Fruit fly (Drosophila melanogaster) whole organism, pupa: ENCODE results near the gene Tspo.

Experiments used
- CG10348 ChIP-seq: fragments of 200-800 bp; sonication (Bioruptor generic); IDR thresholded peaks from 2 replicates; pipeline ENCODE4 v1.3.6; 2022; ENCODE audit warnings: missing biosample characterization, missing genetic modification characterization
- CG12605 ChIP-seq: fragments of 200-800 bp; sonication (Bioruptor generic); IDR thresholded peaks from 2 replicates; pipeline ENCODE4 v1.3.6; 2022; ENCODE audit warnings: missing biosample characterization, missing genetic modification characterization
- CG13204 ChIP-seq: fragments of 200-800 bp; sonication (Bioruptor generic); optimal IDR thresholded peaks from 2 replicates; lab custom pipeline; 2018; ENCODE audit warnings: missing biosample characterization, mild to moderate bottlenecking, missing genetic modification characterization, moderate library complexity
- CG14655 ChIP-seq: fragments of 200-800 bp; sonication (Bioruptor generic); optimal IDR thresholded peaks from 3 replicates; lab custom pipeline; 2017; ENCODE audit warnings: mild to moderate bottlenecking, missing biosample characterization, missing genetic modification reagents, missing genetic modification characterization
- CG15710 ChIP-seq: fragments of 200-800 bp; sonication (Bioruptor generic); optimal IDR thresholded peaks from 2 replicates; lab custom pipeline; 2018; ENCODE audit warnings: missing biosample characterization, mild to moderate bottlenecking, missing genetic modification characterization, moderate library complexity
- CG17806 ChIP-seq: fragments of 200-800 bp; sonication (Bioruptor generic); optimal IDR thresholded peaks from 2 replicates; lab custom pipeline; 2018; ENCODE audit warnings: missing biosample characterization, mild to moderate bottlenecking, missing genetic modification characterization, moderate library complexity
- CG32121 ChIP-seq: fragments of 200-800 bp; sonication (Bioruptor generic); IDR thresholded peaks from 2 replicates; pipeline ENCODE4 v1.3.6; 2022; ENCODE audit warnings: missing biosample characterization, missing genetic modification characterization
- CG34367 ChIP-seq: fragments of 200-800 bp; sonication (Bioruptor generic); optimal IDR thresholded peaks from 2 replicates; lab custom pipeline; 2018; ENCODE audit warnings: missing biosample characterization, mild to moderate bottlenecking, missing genetic modification characterization
- CG4496 ChIP-seq: fragments of 200-800 bp; sonication (Bioruptor generic); IDR thresholded peaks from 3 replicates; pipeline ENCODE4 v1.3.6; 2022; ENCODE audit warnings: missing biosample characterization, missing genetic modification characterization
- CG8159 ChIP-seq: fragments of 200-800 bp; sonication (Bioruptor generic); optimal IDR thresholded peaks from 3 replicates; lab custom pipeline; 2018; ENCODE audit warnings: missing biosample characterization, mild to moderate bottlenecking, missing genetic modification characterization, moderate library complexity
- CG8301 ChIP-seq: fragments of 200-800 bp; sonication (Bioruptor generic); optimal IDR thresholded peaks from 2 replicates; lab custom pipeline; 2018; ENCODE audit warnings: missing biosample characterization, mild to moderate bottlenecking, missing genetic modification characterization
- CG9948 ChIP-seq: fragments of 200-800 bp; sonication (Bioruptor generic); optimal IDR thresholded peaks from 2 replicates; lab custom pipeline; 2018; ENCODE audit warnings: missing biosample characterization, mild to moderate bottlenecking, missing genetic modification characterization, moderate library complexity
- D1 ChIP-seq: fragments of 200-800 bp; sonication (Bioruptor generic); optimal IDR thresholded peaks from 2 replicates; lab custom pipeline; 2018; ENCODE audit warnings: missing biosample characterization, mild to moderate bottlenecking, missing genetic modification characterization, moderate library complexity
- EcR ChIP-seq: fragments of 200-800 bp; sonication (Bioruptor generic); optimal IDR thresholded peaks from 3 replicates; lab custom pipeline; 2019; ENCODE audit warnings: missing biosample characterization, missing genetic modification characterization, mild to moderate bottlenecking, moderate library complexity, missing genetic modification reagents
- Ets98B ChIP-seq: fragments of 200-800 bp; sonication (Bioruptor generic); IDR thresholded peaks from 2 replicates; pipeline ENCODE4 v1.3.6; 2022; ENCODE audit warnings: missing biosample characterization, missing genetic modification characterization
- Pif1A ChIP-seq: fragments of 200-800 bp; sonication (Bioruptor generic); optimal IDR thresholded peaks from 3 replicates; lab custom pipeline; 2016; ENCODE audit warnings: missing biosample characterization, missing genetic modification characterization
- Pif1B ChIP-seq: fragments of 200-800 bp; sonication (Bioruptor generic); optimal IDR thresholded peaks from 3 replicates; lab custom pipeline; 2016; ENCODE audit warnings: missing biosample characterization, missing genetic modification characterization
- Snoo ChIP-seq: fragments of 200-800 bp; sonication (Bioruptor generic); optimal IDR thresholded peaks from 3 replicates; lab custom pipeline; 2017; ENCODE audit warnings: missing biosample characterization, mild to moderate bottlenecking, missing genetic modification characterization, inconsistent platforms
- fd96Ca ChIP-seq: fragments of 200-800 bp; sonication (Bioruptor generic); IDR thresholded peaks from 3 replicates; pipeline ENCODE4 v1.3.6; 2022; ENCODE audit warnings: missing biosample characterization, missing genetic modification characterization
- gl ChIP-seq: fragments of 200-800 bp; sonication (Bioruptor generic); optimal IDR thresholded peaks from 2 replicates; lab custom pipeline; 2018; ENCODE audit warnings: missing biosample characterization, mild to moderate bottlenecking, missing genetic modification characterization
- rn ChIP-seq: fragments of 200-800 bp; sonication (Bioruptor generic); IDR thresholded peaks from 2 replicates; pipeline ENCODE4 v1.3.6; 2022; ENCODE audit warnings: missing biosample characterization, missing genetic modification characterization

The Tspo gene

dm6 chr2L:523165-523835, 36.1 kb upstream of the Tspo start:
- TF ChIP-seq Pif1B (GFP tag; lab: Kevin White, UChicago) (peak; percentile 10), CG8159 (tag; lab: Kevin White, UChicago) (no peak), fd96Ca (no peak; the same call in 2 of the 3 replicates), CG14655 (GFP tag; lab: Kevin White, UChicago) (no peak), CG10348 (no peak), gl (tag; lab: Kevin White, UChicago) (no peak), Ets98B (GFP tag; lab: Robert Waterston, UW) (peak; percentile 41), EcR (GFP tag; lab: Kevin White, UChicago) (peak; percentile 34), Pif1A (peak; percentile 42), CG32121 (GFP tag; lab: Robert Waterston, UW) (peak; percentile 39; the same call in 1 of the 2 replicates), Snoo (tag; lab: Kevin White, UChicago) (peak; percentile 1), CG12605 (GFP tag; lab: Robert Waterston, UW) (0 out of 2 replicates have a peak, but pooled peaks have one; percentile 23), CG4496 (peak; percentile 68; the same call in 2 of the 3 replicates), CG13204 (GFP tag; lab: Kevin White, UChicago) (peak; percentile 91)

DNA sequence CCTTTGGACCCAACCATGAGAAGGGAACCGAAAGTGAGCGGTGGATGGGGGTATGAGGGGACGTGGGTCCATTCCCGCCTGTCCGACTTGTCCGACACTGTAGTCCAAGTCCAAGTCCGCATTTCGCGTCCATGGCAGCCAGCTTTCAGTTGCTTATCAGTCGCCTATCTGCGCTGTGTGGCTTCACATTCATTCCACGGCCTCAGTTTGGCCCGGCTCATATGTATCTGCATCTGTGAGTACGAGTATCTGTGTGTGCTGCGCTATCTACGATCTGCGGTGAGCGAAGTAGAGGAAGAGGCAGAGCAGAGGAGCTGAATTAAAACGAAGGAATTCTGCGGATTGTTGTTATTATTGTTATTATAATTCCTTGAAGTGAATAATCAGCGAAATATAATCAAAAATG, 34.9 kb upstream of the Tspo start:
- peak; percentile 12 for TF ChIP-seq Pif1B (GFP tag; lab: Kevin White, UChicago)
- peak; percentile 65 for TF ChIP-seq gl (tag; lab: Kevin White, UChicago)
- no peak for TF ChIP-seq CG32121 (GFP tag; lab: Robert Waterston, UW)
- TF ChIP-seq CG15710, result no peak
- no peak for TF ChIP-seq CG34367 (tag; lab: Kevin White, UChicago)
- peak; percentile 16 for TF ChIP-seq CG8301 (tag; lab: Kevin White, UChicago)
- TF ChIP-seq Pif1A, result peak; percentile 38
- peak; percentile 42; the same call in 1 of the 2 replicates for TF ChIP-seq CG12605 (GFP tag; lab: Robert Waterston, UW)
- TF ChIP-seq CG4496, result peak; percentile 64
- TF ChIP-seq EcR (GFP tag; lab: Kevin White, UChicago), result peak; percentile 82
- TF ChIP-seq D1 (tag; lab: Kevin White, UChicago), result no peak
- TF ChIP-seq Snoo (tag; lab: Kevin White, UChicago), result peak; percentile 12
- peak; percentile 88 for TF ChIP-seq CG13204 (GFP tag; lab: Kevin White, UChicago)
- TF ChIP-seq Ets98B (GFP tag; lab: Robert Waterston, UW), result no peak
- TF ChIP-seq CG14655 (GFP tag; lab: Kevin White, UChicago), result peak; percentile 37
- peak; percentile 28 for TF ChIP-seq CG8159 (tag; lab: Kevin White, UChicago)
- peak; percentile 55; the same call in 2 of the 3 replicates for TF ChIP-seq fd96Ca
- TF ChIP-seq CG9948 (tag; lab: Kevin White, UChicago), result no peak
- TF ChIP-seq CG17806 (tag; lab: Kevin White, UChicago), result peak; percentile 14

DNA sequence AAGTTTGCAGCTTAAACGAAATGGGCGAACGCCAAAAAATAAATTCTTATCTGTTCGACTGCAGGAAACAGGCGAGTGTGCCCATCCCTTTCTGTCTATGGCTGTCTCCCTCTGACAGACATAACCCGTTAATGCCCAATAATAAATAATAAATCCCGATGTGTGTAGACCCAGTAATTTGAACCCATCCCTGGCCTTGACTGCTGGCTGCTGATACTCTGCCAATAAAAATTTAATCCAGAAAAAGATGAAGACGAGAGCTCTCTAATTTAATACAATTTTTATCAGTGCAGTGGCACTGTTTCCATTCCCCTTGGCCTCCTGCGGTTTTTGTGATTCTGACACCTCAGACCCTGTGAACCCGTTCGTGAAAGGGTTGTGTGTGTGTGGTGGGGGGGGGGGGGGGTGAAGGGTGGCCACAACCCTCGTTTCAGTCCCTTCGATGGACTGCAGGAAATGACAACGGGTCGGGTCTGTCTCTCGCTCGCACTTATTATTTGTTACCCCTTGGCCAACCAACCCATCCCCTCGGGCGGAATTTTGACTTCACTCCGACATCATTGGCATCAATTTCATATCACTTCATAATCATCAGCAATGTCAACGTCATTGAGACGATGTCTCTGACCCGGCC, 33.7 kb upstream of the Tspo start:
- TF ChIP-seq CG12605 (GFP tag; lab: Robert Waterston, UW) (no peak), Ets98B (GFP tag; lab: Robert Waterston, UW) (no peak), gl (tag; lab: Kevin White, UChicago) (no peak), CG14655 (GFP tag; lab: Kevin White, UChicago) (no peak), Pif1A (no peak), EcR (GFP tag; lab: Kevin White, UChicago) (no peak), CG13204 (GFP tag; lab: Kevin White, UChicago) (no peak), CG10348 (no peak), CG8301 (tag; lab: Kevin White, UChicago) (no peak), CG32121 (GFP tag; lab: Robert Waterston, UW) (no peak), CG8159 (tag; lab: Kevin White, UChicago) (no peak), Pif1B (GFP tag; lab: Kevin White, UChicago) (no peak), CG17806 (tag; lab: Kevin White, UChicago) (no peak), Snoo (tag; lab: Kevin White, UChicago) (no peak), rn (GFP tag; lab: Robert Waterston, UW) (no peak), fd96Ca (no peak), CG4496 (no peak), D1 (tag; lab: Kevin White, UChicago) (no peak)

- TF ChIP-seq CG13204 (GFP tag; lab: Kevin White, UChicago), result no peak
- TF ChIP-seq gl (tag; lab: Kevin White, UChicago), result no peak
- no peak for TF ChIP-seq CG9948 (tag; lab: Kevin White, UChicago)
- TF ChIP-seq rn (GFP tag; lab: Robert Waterston, UW), result no peak
- TF ChIP-seq Pif1A, result no peak
- TF ChIP-seq CG12605 (GFP tag; lab: Robert Waterston, UW), result no peak
- peak; percentile 32 for TF ChIP-seq CG8159 (tag; lab: Kevin White, UChicago)
- peak; percentile 3 for TF ChIP-seq CG14655 (GFP tag; lab: Kevin White, UChicago)
- TF ChIP-seq CG17806 (tag; lab: Kevin White, UChicago), result no peak
- peak; percentile 18 for TF ChIP-seq Snoo (tag; lab: Kevin White, UChicago)
Observed at dm6 chr2L:526192-526923, 33.1 kb upstream of the Tspo start.

- TF ChIP-seq CG12605 (GFP tag; lab: Robert Waterston, UW), result no peak
- no peak for TF ChIP-seq Pif1B (GFP tag; lab: Kevin White, UChicago)
- no peak for TF ChIP-seq D1 (tag; lab: Kevin White, UChicago)
- TF ChIP-seq CG8159 (tag; lab: Kevin White, UChicago), result no peak
- no peak for TF ChIP-seq Ets98B (GFP tag; lab: Robert Waterston, UW)
- TF ChIP-seq CG8301 (tag; lab: Kevin White, UChicago), result peak; percentile 0
- TF ChIP-seq CG4496, result no peak
- TF ChIP-seq CG9948 (tag; lab: Kevin White, UChicago), result peak; percentile 27
- TF ChIP-seq EcR (GFP tag; lab: Kevin White, UChicago), result no peak
- TF ChIP-seq fd96Ca, result no peak
- no peak for TF ChIP-seq CG34367 (tag; lab: Kevin White, UChicago)
Observed at dm6 chr2L:526924-527307, 32.5 kb upstream of the Tspo start.
